Fruit fly (Drosophila melanogaster): ENCODE results near the gene CG14540.

The CG14540 gene

dm6 chr3R:25982734-25983133 is 23.7 kb downstream of the CG14540 start, which contains the start of gene Nf1 (continued):
- no peak for TF ChIP-seq CG17912 (GFP tag; optimal IDR thresholded peaks at IDR 0.05)
- peak; percentile 25 for TF ChIP-seq nmo (GFP tag; optimal IDR thresholded peaks at IDR 0.05)
- no peak for TF ChIP-seq sqz (GFP tag; optimal IDR thresholded peaks at IDR 0.05)
- TF ChIP-seq tio (GFP tag; optimal IDR thresholded peaks at IDR 0.05) = no peak
- no peak for TF ChIP-seq Dip3 (GFP tag; optimal IDR thresholded peaks at IDR 0.05)
- TF ChIP-seq CG2875 (GFP tag; optimal IDR thresholded peaks at IDR 0.05) = no peak
- TF ChIP-seq Aef1 (GFP tag; IDR thresholded peaks at IDR 0.05) = no peak
- TF ChIP-seq CG12391 (tag; optimal IDR thresholded peaks at IDR 0.05) = peak; percentile 35
- TF ChIP-seq dysf (GFP tag; IDR thresholded peaks at IDR 0.05) = no peak
- no peak for TF ChIP-seq HLHmδ (GFP tag; optimal IDR thresholded peaks at IDR 0.05)
- TF ChIP-seq Xbp1 (GFP tag; optimal IDR thresholded peaks at IDR 0.05) = peak; percentile 17
- no peak for TF ChIP-seq CG11085 (GFP tag; IDR thresholded peaks at IDR 0.05)
- TF ChIP-seq Ets97D (GFP tag; optimal IDR thresholded peaks at IDR 0.05) = peak; percentile 83
- no peak for TF ChIP-seq CG4282 (GFP tag; optimal IDR thresholded peaks at IDR 0.05)
- no peak for TF ChIP-seq kni (GFP tag; optimal IDR thresholded peaks at IDR 0.05)
- TF ChIP-seq CG6272 (GFP tag; IDR thresholded peaks at IDR 0.05) = no peak
- TF ChIP-seq Optix (GFP tag; IDR thresholded peaks at IDR 0.05) = no peak
- TF ChIP-seq zen2 (GFP tag; IDR thresholded peaks at IDR 0.05; ENCODE audit: partially characterized antibody) = peak; percentile 56; the same call in 1 of the 3 replicates
- TF ChIP-seq salm (tag; optimal IDR thresholded peaks at IDR 0.05) = no peak
- TF ChIP-seq CG8944 (GFP tag; optimal IDR thresholded peaks at IDR 0.05) = no peak
- peak; percentile 76 for TF ChIP-seq sna (GFP tag; IDR thresholded peaks at IDR 0.05; ENCODE audit: partially characterized antibody)
- TF ChIP-seq dmrt99B (tag; optimal IDR thresholded peaks at IDR 0.05) = no peak
- no peak for TF ChIP-seq crol (GFP tag; IDR thresholded peaks at IDR 0.05)
- no peak for TF ChIP-seq CG12769 (tag; optimal IDR thresholded peaks at IDR 0.05)
- no peak for TF ChIP-seq Ravus (GFP tag; IDR thresholded peaks at IDR 0.05)
- TF ChIP-seq CG1529 (GFP tag; optimal IDR thresholded peaks at IDR 0.05) = no peak
- peak; percentile 90 for TF ChIP-seq vvl (GFP tag; IDR thresholded peaks at IDR 0.05)
- no peak for TF ChIP-seq Elba2 (GFP tag; optimal IDR thresholded peaks at IDR 0.05)
- no peak for TF ChIP-seq CG11695 (GFP tag; IDR thresholded peaks at IDR 0.05)
- no peak for TF ChIP-seq corto (GFP tag; optimal IDR thresholded peaks at IDR 0.05)
- no peak for TF ChIP-seq usp (GFP tag; optimal IDR thresholded peaks at IDR 0.05)
- no peak for TF ChIP-seq CG13894 (tag; optimal IDR thresholded peaks at IDR 0.05)
- no peak for TF ChIP-seq CG6854 (GFP tag; optimal IDR thresholded peaks at IDR 0.05)
- TF ChIP-seq CG30020 (tag; optimal IDR thresholded peaks at IDR 0.05) = no peak
- no peak for TF ChIP-seq Asciz (GFP tag; optimal IDR thresholded peaks at IDR 0.05)
- peak; percentile 41; the same call in 2 of the 3 replicates for TF ChIP-seq hb (GFP tag; IDR thresholded peaks at IDR 0.05; ENCODE audit: partially characterized antibody)
- TF ChIP-seq Sin3A (optimal IDR thresholded peaks at IDR 0.05) = no peak
- peak; percentile 69 for TF ChIP-seq CG14860 (GFP tag; IDR thresholded peaks at IDR 0.05; ENCODE audit: partially characterized antibody)
- TF ChIP-seq org-1 (GFP tag; optimal IDR thresholded peaks at IDR 0.05) = no peak
- no peak for TF ChIP-seq CG1647 (GFP tag; optimal IDR thresholded peaks at IDR 0.05)
- no peak for TF ChIP-seq CG1603 (tag; optimal IDR thresholded peaks at IDR 0.05)
- TF ChIP-seq CG12155 (GFP tag; optimal IDR thresholded peaks at IDR 0.05) = peak; percentile 78
- TF ChIP-seq CG8290 (GFP tag; optimal IDR thresholded peaks at IDR 0.05) = no peak
- no peak for TF ChIP-seq CG8290 (tag; optimal IDR thresholded peaks at IDR 0.05)
- no peak for TF ChIP-seq CG10959 (GFP tag; IDR thresholded peaks at IDR 0.05)
- TF ChIP-seq vfl (GFP tag; optimal IDR thresholded peaks at IDR 0.05) = no peak
- no peak for TF ChIP-seq CG34422 (GFP tag; IDR thresholded peaks at IDR 0.05)
- TF ChIP-seq twi (tag; optimal IDR thresholded peaks at IDR 0.05) = no peak
- TF ChIP-seq slp2 (GFP tag; optimal IDR thresholded peaks at IDR 0.05) = no peak
- no peak for TF ChIP-seq Bdp1 (GFP tag; optimal IDR thresholded peaks at IDR 0.05)
- no peak for TF ChIP-seq unpg (GFP tag; optimal IDR thresholded peaks at IDR 0.05)
- TF ChIP-seq ac (GFP tag; optimal IDR thresholded peaks at IDR 0.05) = no peak
- no peak for TF ChIP-seq chn (GFP tag; optimal IDR thresholded peaks at IDR 0.05)
